Fruit fly (Drosophila melanogaster) S2 (cell line): ENCODE measurements around the gene Naa60.

Experiments used
- CG8478 ChIP-seq: fragments of >200 bp; optimal IDR thresholded peaks from 2 replicates; lab custom pipeline; 2018
- CTCF ChIP-seq, 2 experiments: fragments of >200 bp; optimal IDR thresholded peaks; 2 replicates each; lab custom pipeline; 2018

Naa60 gene

dm6 chr3L:9713828-9714536 lies 12.7 kb upstream of the Naa60 start, which contains the start of gene vsg:
TSS of gene vsg (plus strand) at chr3L:9714324.
- no peak for TF ChIP-seq CTCF (optimal IDR thresholded peaks at IDR 0.05; lab: Kevin White, UChicago)
- TF ChIP-seq CG8478 (lab: Kevin White, UChicago) = no peak

dm6 chr3L:9714537-9715144 lies 12.1 kb upstream of the Naa60 start:
- TF ChIP-seq CG8478 (lab: Kevin White, UChicago) (no peak), CTCF (optimal IDR thresholded peaks at IDR 0.05; lab: Kevin White, UChicago) (no peak)

dm6 chr3L:9716595-9716994 lies 10.1 kb upstream of the Naa60 start:
- TF ChIP-seq CG8478 (lab: Kevin White, UChicago) = no peak
- no peak for TF ChIP-seq CTCF (optimal IDR thresholded peaks at IDR 0.05; lab: Kevin White, UChicago)

- TF ChIP-seq CTCF (optimal IDR thresholded peaks at IDR 0.05; lab: Kevin White, UChicago) (no peak), CG8478 (lab: Kevin White, UChicago) (no peak)
These were observed 9.6 kb upstream of the Naa60 start for dm6 chr3L:9717101-9717500.

dm6 chr3L:9717839-9718238 lies 8.9 kb upstream of the Naa60 start:
- TF ChIP-seq CTCF (optimal IDR thresholded peaks at IDR 0.05; lab: Kevin White, UChicago) (no peak), CG8478 (lab: Kevin White, UChicago) (no peak)

dm6 chr3L:9718929-9719328 lies 7.8 kb upstream of the Naa60 start, which contains the start of the genes CG18178 and CG14174:
TSS of gene CG18178 (minus strand) at chr3L:9719144.
TSS of gene CG14174 (plus strand) at chr3L:9719328.
- TF ChIP-seq CG8478 (lab: Kevin White, UChicago) (no peak), CTCF (optimal IDR thresholded peaks at IDR 0.05; lab: Kevin White, UChicago) (no peak)

dm6 chr3L:9720102-9720501 lies 6.6 kb upstream of the Naa60 start:
- TF ChIP-seq CTCF (optimal IDR thresholded peaks at IDR 0.05; lab: Kevin White, UChicago) (no peak), CG8478 (lab: Kevin White, UChicago) (no peak)

dm6 chr3L:9723108-9723507 lies 3.6 kb upstream of the Naa60 start, which contains the start of the genes nbs and defl:
TSS of gene nbs (minus strand) at chr3L:9723194.
TSS of gene defl (plus strand) at chr3L:9723423.
- TF ChIP-seq CG8478 (lab: Kevin White, UChicago) (no peak), CTCF (optimal IDR thresholded peaks at IDR 0.05; lab: Kevin White, UChicago) (no peak)

dm6 chr3L:9729795-9730421 lies 3.2 kb downstream of the Naa60 start, which contains the start of gene ATPsynB:
TSS of gene ATPsynB (plus strand) at chr3L:9729999.
- TF ChIP-seq CG8478 (lab: Kevin White, UChicago) (no peak), CTCF (optimal IDR thresholded peaks at IDR 0.05; lab: Kevin White, UChicago) (peak in 1 of 2 experiments; percentile 25)

- TF ChIP-seq CTCF (optimal IDR thresholded peaks at IDR 0.05; lab: Kevin White, UChicago) = no peak
- TF ChIP-seq CG8478 (lab: Kevin White, UChicago) = no peak
These were observed 6.9 kb downstream of the Naa60 start, which contains the start of gene CG6749 for dm6 chr3L:9733563-9733962. TSS of gene CG6749 (minus strand) at chr3L:9733807.

dm6 chr3L:9739629-9740028 lies 12.9 kb downstream of the Naa60 start:
- TF ChIP-seq CG8478 (lab: Kevin White, UChicago) = no peak

- TF ChIP-seq CG8478 (lab: Kevin White, UChicago) = no peak
- no peak for TF ChIP-seq CTCF (optimal IDR thresholded peaks at IDR 0.05; lab: Kevin White, UChicago)
These were observed 15.6 kb downstream of the Naa60 start for dm6 chr3L:9742342-9742741.

dm6 chr3L:9744060-9744549 lies 17.4 kb downstream of the Naa60 start:
- no peak for TF ChIP-seq CTCF (optimal IDR thresholded peaks at IDR 0.05; lab: Kevin White, UChicago)
- TF ChIP-seq CG8478 (lab: Kevin White, UChicago) = no peak

- no peak for TF ChIP-seq CTCF (optimal IDR thresholded peaks at IDR 0.05; lab: Kevin White, UChicago)
- TF ChIP-seq CG8478 (lab: Kevin White, UChicago) = no peak
These were observed 18.7 kb downstream of the Naa60 start for dm6 chr3L:9745393-9745792.

- TF ChIP-seq CTCF (optimal IDR thresholded peaks at IDR 0.05; lab: Kevin White, UChicago) (peak; percentile 89 to 90), CG8478 (lab: Kevin White, UChicago) (no peak)
These were observed 24.9 kb downstream of the Naa60 start for dm6 chr3L:9751625-9752024.
